Fruit fly (Drosophila melanogaster) whole organism, embryonic: Measurements from ENCODE around the gene CG17571.

Experiments used
- Ada2b ChIP-seq: fragments of 200-800 bp; sonication (Bioruptor generic); IDR thresholded peaks from 2 replicates; pipeline ENCODE4 v1.3.6; 2022; ENCODE audit warnings: missing biosample characterization, missing genetic modification characterization
- Bdp1 ChIP-seq: fragments of 200-800 bp; sonication (Bioruptor generic); optimal IDR thresholded peaks from 3 replicates; lab custom pipeline; 2016; ENCODE audit warnings: missing biosample characterization, missing genetic modification characterization
- Bteb2 ChIP-seq: fragments of 200-800 bp; sonication (Bioruptor generic); optimal IDR thresholded peaks from 2 replicates; lab custom pipeline; 2016; ENCODE audit warnings: missing biosample characterization, missing genetic modification characterization
- CG10366 ChIP-seq: fragments of 200-800 bp; sonication (Bioruptor generic); IDR thresholded peaks from 2 replicates; pipeline ENCODE4 v1.3.6; 2022; ENCODE audit warnings: missing biosample characterization, missing genetic modification characterization
- CG15479 ChIP-seq: fragments of 200-800 bp; sonication (Bioruptor generic); optimal IDR thresholded peaks from 3 replicates; lab custom pipeline; 2019; ENCODE audit warnings: missing biosample characterization, mild to moderate bottlenecking, missing genetic modification characterization, moderate library complexity
- CG16863 ChIP-seq: fragments of 200-800 bp; sonication (Bioruptor generic); optimal IDR thresholded peaks from 3 replicates; lab custom pipeline; 2016; ENCODE audit warnings: missing biosample characterization, missing genetic modification characterization
- CG17612 ChIP-seq: fragments of 200-800 bp; sonication (Bioruptor generic); IDR thresholded peaks from 2 replicates; pipeline ENCODE4 v1.3.6; 2022; ENCODE audit warnings: missing biosample characterization, missing genetic modification characterization
- CG18011 ChIP-seq: fragments of 200-800 bp; sonication (Bioruptor generic); optimal IDR thresholded peaks from 2 replicates; lab custom pipeline; 2017; ENCODE audit warnings: missing biosample characterization, missing genetic modification characterization, mild to moderate bottlenecking, moderate library complexity, missing genotype
- CG1832 ChIP-seq: fragments of 200-800 bp; sonication (Bioruptor generic); optimal IDR thresholded peaks from 2 replicates; lab custom pipeline; 2017; ENCODE audit warnings: missing biosample characterization, mild to moderate bottlenecking, missing genetic modification characterization, inconsistent platforms
- CG31388 ChIP-seq: fragments of 200-800 bp; sonication (Bioruptor generic); optimal IDR thresholded peaks from 2 replicates; lab custom pipeline; 2016; ENCODE audit warnings: missing biosample characterization, missing genetic modification characterization
- CG32532 ChIP-seq: fragments of 200-800 bp; sonication (Bioruptor generic); IDR thresholded peaks from 2 replicates; pipeline ENCODE4 v1.3.6; 2022; ENCODE audit warnings: missing biosample characterization, missing genetic modification characterization
- CG3995 ChIP-seq: fragments of 200-800 bp; sonication (Bioruptor generic); optimal IDR thresholded peaks from 3 replicates; lab custom pipeline; 2016; ENCODE audit warnings: missing biosample characterization, missing genetic modification characterization
- CG4730 ChIP-seq: fragments of 200-800 bp; sonication (Bioruptor generic); IDR thresholded peaks from 2 replicates; pipeline ENCODE4 v1.3.6; 2022; ENCODE audit warnings: missing biosample characterization, missing genetic modification characterization
- CG5953 ChIP-seq: fragments of 200-800 bp; sonication (Bioruptor generic); IDR thresholded peaks from 2 replicates; pipeline ENCODE4 v1.3.6; 2022; ENCODE audit warnings: missing biosample characterization, missing genetic modification characterization
- CG8290 ChIP-seq, 3 experiments: fragments of 200-800 bp; sonication (Bioruptor generic); optimal IDR thresholded peaks; 2 replicates each; lab custom pipeline; 2016 to 2019; ENCODE audit warnings: missing biosample characterization in 3 of 3, missing genetic modification characterization in 3 of 3, mild to moderate bottlenecking in 2 of 3, moderate library complexity in 1 of 3
- CG9215 ChIP-seq: fragments of 200-800 bp; sonication (Bioruptor generic); IDR thresholded peaks from 2 replicates; pipeline ENCODE4 v1.3.6; 2022; ENCODE audit warnings: missing biosample characterization, missing genetic modification characterization
- CHES-1-like ChIP-seq: fragments of 200-800 bp; sonication (Bioruptor generic); optimal IDR thresholded peaks from 2 replicates; lab custom pipeline; 2016; ENCODE audit warnings: missing biosample characterization, missing genetic modification characterization
- Dfd ChIP-seq, 2 experiments: fragments of >200 bp; optimal IDR thresholded peaks; 2 replicates each; lab custom pipeline; 2017; ENCODE audit warnings: missing biosample characterization in 2 of 2, missing genetic modification characterization in 2 of 2
- Dp ChIP-seq: fragments of 200-800 bp; sonication (Bioruptor generic); optimal IDR thresholded peaks from 2 replicates; lab custom pipeline; 2018; ENCODE audit warnings: missing biosample characterization, mild to moderate bottlenecking, missing genetic modification characterization, moderate library complexity
- Elba2 ChIP-seq: fragments of 200-800 bp; sonication (Bioruptor generic); optimal IDR thresholded peaks from 3 replicates; lab custom pipeline; 2016; ENCODE audit warnings: missing biosample characterization, missing genetic modification characterization
- H15 ChIP-seq: fragments of 200-800 bp; sonication (Bioruptor generic); IDR thresholded peaks from 3 replicates; pipeline ENCODE4 v1.3.6; 2022; ENCODE audit warnings: missing biosample characterization, missing genetic modification characterization
- Hmx ChIP-seq: fragments of 200-800 bp; sonication (Bioruptor generic); optimal IDR thresholded peaks from 2 replicates; lab custom pipeline; 2016; ENCODE audit warnings: missing biosample characterization, missing genetic modification characterization
- Hr78 ChIP-seq, 2 experiments: fragments of 200-800 bp in 1 of 2; fragments of >200 bp in 1 of 2; sonication (Bioruptor generic) in 1 of 2; optimal IDR thresholded peaks; 2 replicates each; lab custom pipeline; 2017 to 2019; ENCODE audit warnings: missing biosample characterization in 2 of 2, missing genetic modification characterization in 2 of 2, mild to moderate bottlenecking in 1 of 2, moderate library complexity in 1 of 2
- MESR4 ChIP-seq: fragments of 200-800 bp; sonication (Bioruptor generic); optimal IDR thresholded peaks from 2 replicates; lab custom pipeline; 2018; ENCODE audit warnings: missing biosample characterization, mild to moderate bottlenecking, missing genetic modification characterization, moderate library complexity
- Mes4 ChIP-seq: fragments of 200-800 bp; sonication (Bioruptor generic); optimal IDR thresholded peaks from 2 replicates; lab custom pipeline; 2016; ENCODE audit warnings: missing biosample characterization, missing genetic modification characterization
- NFAT ChIP-seq: fragments of 200-800 bp; sonication (Bioruptor generic); IDR thresholded peaks from 2 replicates; pipeline ENCODE4 v1.3.6; 2022; ENCODE audit warnings: missing biosample characterization, missing genetic modification characterization
- Rfx ChIP-seq: fragments of 200-800 bp; sonication (Bioruptor generic); IDR thresholded peaks from 2 replicates; pipeline ENCODE4 v1.3.6; 2022; ENCODE audit warnings: missing biosample characterization, missing genetic modification characterization
- Stat92E ChIP-seq, 3 experiments: fragments of >200 bp in 2 of 3; fragments of 200-800 bp in 1 of 3; sonication (Bioruptor generic) in 1 of 3; optimal IDR thresholded peaks; 2 replicates each; lab custom pipeline; 2017 to 2019; ENCODE audit warnings: missing biosample characterization in 3 of 3, missing genetic modification characterization in 3 of 3, mild to moderate bottlenecking in 1 of 3, moderate library complexity in 1 of 3
- crol ChIP-seq: fragments of 200-800 bp; sonication (Bioruptor generic); IDR thresholded peaks from 2 replicates; pipeline ENCODE4 v1.3.6; 2022; ENCODE audit warnings: missing biosample characterization, missing genetic modification characterization
- crp ChIP-seq, 2 experiments: fragments of 200-800 bp; sonication (Bioruptor generic); optimal IDR thresholded peaks; 2 replicates in 1 of 2; 3 replicates in 1 of 2; lab custom pipeline; 2017; ENCODE audit warnings: missing biosample characterization in 2 of 2, missing genetic modification characterization in 2 of 2, mild to moderate bottlenecking in 1 of 2, moderate library complexity in 1 of 2
- esg ChIP-seq: fragments of 200-800 bp; sonication (Bioruptor generic); conservative IDR thresholded peaks from 2 replicates; pipeline ENCODE4 v1.3.6; 2022; ENCODE audit warnings: missing biosample characterization, missing genetic modification characterization
- fd3F ChIP-seq: fragments of 200-800 bp; sonication (Bioruptor generic); optimal IDR thresholded peaks from 2 replicates; lab custom pipeline; 2018; ENCODE audit warnings: missing biosample characterization, mild to moderate bottlenecking, missing genetic modification characterization, moderate library complexity
- fu2 ChIP-seq: fragments of 200-800 bp; sonication (Bioruptor generic); optimal IDR thresholded peaks from 2 replicates; lab custom pipeline; 2016; ENCODE audit warnings: missing biosample characterization, missing genetic modification characterization
- gcm ChIP-seq: fragments of 200-800 bp; sonication (Bioruptor generic); optimal IDR thresholded peaks from 2 replicates; lab custom pipeline; 2019; ENCODE audit warnings: missing biosample characterization, mild to moderate bottlenecking, missing genetic modification characterization, moderate library complexity
- gsb ChIP-seq: fragments of 200-800 bp; sonication (Bioruptor generic); IDR thresholded peaks from 2 replicates; pipeline ENCODE4 v1.3.6; 2022; ENCODE audit warnings: missing biosample characterization, missing genetic modification characterization
- maf-S ChIP-seq: fragments of 200-800 bp; sonication (Bioruptor generic); optimal IDR thresholded peaks from 2 replicates; lab custom pipeline; 2016; ENCODE audit warnings: missing biosample characterization, missing genetic modification characterization
- odd ChIP-seq: fragments of 200-800 bp; sonication (Bioruptor generic); optimal IDR thresholded peaks from 2 replicates; lab custom pipeline; 2017; ENCODE audit warnings: missing biosample characterization, mild to moderate bottlenecking, missing genetic modification characterization
- onecut ChIP-seq: fragments of 200-800 bp; sonication (Bioruptor generic); IDR thresholded peaks from 2 replicates; pipeline ENCODE4 v1.3.6; 2022; ENCODE audit warnings: missing biosample characterization, missing genetic modification characterization
- psq ChIP-seq: fragments of 200-800 bp; sonication (Bioruptor generic); optimal IDR thresholded peaks from 2 replicates; lab custom pipeline; 2017; ENCODE audit warnings: missing biosample characterization, missing genetic modification characterization
- ranshi ChIP-seq: fragments of 200-800 bp; sonication (Bioruptor generic); IDR thresholded peaks from 2 replicates; pipeline ENCODE4 v1.3.6; 2022; ENCODE audit warnings: missing biosample characterization, missing genetic modification characterization
- rib ChIP-seq: fragments of 200-800 bp; sonication (Bioruptor generic); IDR thresholded peaks from 2 replicates; pipeline ENCODE4 v1.3.6; 2022; ENCODE audit warnings: missing biosample characterization, missing genetic modification characterization
- schlank ChIP-seq: fragments of 200-800 bp; sonication (Bioruptor generic); optimal IDR thresholded peaks from 2 replicates; lab custom pipeline; 2018; ENCODE audit warnings: missing biosample characterization, mild to moderate bottlenecking, missing genetic modification characterization
- sisA ChIP-seq: fragments of 200-800 bp; sonication (Bioruptor generic); IDR thresholded peaks from 2 replicates; pipeline ENCODE4 v1.3.6; 2022; ENCODE audit warnings: missing biosample characterization, missing genetic modification characterization
- slp2 ChIP-seq: fragments of 200-800 bp; sonication (Bioruptor generic); optimal IDR thresholded peaks from 2 replicates; lab custom pipeline; 2016; ENCODE audit warnings: missing biosample characterization, missing genetic modification characterization
- stwl ChIP-seq: fragments of 200-800 bp; sonication (Bioruptor generic); optimal IDR thresholded peaks from 3 replicates; lab custom pipeline; 2018; ENCODE audit warnings: missing biosample characterization, mild to moderate bottlenecking, missing genetic modification characterization, moderate library complexity
- tap ChIP-seq: fragments of 200-800 bp; optimal IDR thresholded peaks from 3 replicates; lab custom pipeline; 2019; ENCODE audit warnings: missing biosample characterization, mild to moderate bottlenecking, missing genetic modification characterization, moderate library complexity
- tx ChIP-seq: fragments of 200-800 bp; sonication (Bioruptor generic); optimal IDR thresholded peaks from 2 replicates; lab custom pipeline; 2016; ENCODE audit warnings: missing biosample characterization, missing genetic modification characterization
- unc-4 ChIP-seq: fragments of 200-800 bp; sonication (Bioruptor generic); IDR thresholded peaks from 2 replicates; pipeline ENCODE4 v1.3.6; 2022; ENCODE audit warnings: missing biosample characterization, missing genetic modification characterization; ENCODE audit not compliant: partially characterized antibody
- unpg ChIP-seq: fragments of 200-800 bp; sonication (Bioruptor generic); optimal IDR thresholded peaks from 3 replicates; lab custom pipeline; 2018; ENCODE audit warnings: missing biosample characterization, mild to moderate bottlenecking, missing genetic modification characterization, moderate library complexity
- zen2 ChIP-seq: fragments of 200-800 bp; sonication (Bioruptor generic); IDR thresholded peaks from 3 replicates; pipeline ENCODE4 v1.3.6; 2022; ENCODE audit warnings: missing biosample characterization, missing genetic modification characterization; ENCODE audit not compliant: partially characterized antibody
- zfh1 ChIP-seq: fragments of 200-800 bp; sonication (Bioruptor generic); IDR thresholded peaks from 3 replicates; pipeline ENCODE4 v1.3.6; 2022; ENCODE audit warnings: missing biosample characterization, missing genetic modification characterization

Gene CG17571

DNA sequence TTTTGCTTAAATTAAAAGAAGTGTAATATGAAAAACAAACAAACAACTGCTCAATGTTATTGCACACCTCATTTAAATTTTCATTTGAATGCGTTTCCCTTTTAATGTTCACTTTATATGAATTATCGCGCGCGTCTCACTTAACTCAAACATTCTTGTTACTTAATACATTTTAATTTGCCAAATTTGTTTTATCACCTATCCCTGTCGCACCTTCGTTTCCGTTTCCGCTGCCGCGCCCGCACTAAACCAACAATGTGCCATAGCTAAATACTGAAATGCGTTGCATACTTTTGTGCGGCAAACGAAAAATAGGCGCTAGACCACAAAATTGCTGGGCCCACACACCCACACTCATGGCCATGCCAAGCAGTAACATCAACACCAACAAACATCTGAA lies 30.2 kb upstream of the CG17571 start (continued):
- TF ChIP-seq tap (tag; lab: Kevin White, UChicago) (peak; percentile 41), fd3F (peak; percentile 63), NFAT (GFP tag; lab: Robert Waterston, UW) (0 out of 2 replicates have a peak, but pooled peaks have one; percentile 39), maf-S (GFP tag; lab: Kevin White, UChicago) (no peak), gsb (GFP tag; lab: Robert Waterston, UW) (no peak), CG8290 (GFP tag; optimal IDR thresholded peaks at IDR 0.05; lab: Kevin White, UChicago) (peak; percentile 64), CG8290 (tag; optimal IDR thresholded peaks at IDR 0.05; lab: Kevin White, UChicago) (peak; percentile 79 to 83), Rfx (GFP tag; lab: Robert Waterston, UW) (no peak), CG18011 (GFP tag; lab: Kevin White, UChicago) (peak; percentile 10), CG16863 (GFP tag; lab: Kevin White, UChicago) (peak; percentile 30), Hmx (GFP tag; lab: Kevin White, UChicago) (no peak), slp2 (peak; percentile 66), onecut (GFP tag; lab: Robert Waterston, UW) (peak; percentile 78), CG17612 (GFP tag; lab: Robert Waterston, UW) (0 out of 2 replicates have a peak, but pooled peaks have one; percentile 44), CG32532 (GFP tag; lab: Robert Waterston, UW) (peak; percentile 55; the same call in 1 of the 2 replicates), CG15479 (GFP tag; lab: Kevin White, UChicago) (peak; percentile 42), psq (GFP tag; lab: Kevin White, UChicago) (no peak), rib (no peak), H15 (GFP tag; lab: Robert Waterston, UW) (peak; percentile 34; the same call in 1 of the 3 replicates), unpg (GFP tag; lab: Kevin White, UChicago) (peak; percentile 82), CHES-1-like (peak; percentile 56), sisA (GFP tag; lab: Robert Waterston, UW) (no peak), stwl (tag; lab: Kevin White, UChicago) (peak; percentile 76), CG10366 (peak; percentile 40), Mes4 (GFP tag; lab: Kevin White, UChicago) (peak; percentile 65), tx (GFP tag; lab: Kevin White, UChicago) (no peak), ranshi (GFP tag; lab: Robert Waterston, UW) (peak; percentile 46; the same call in 1 of the 2 replicates), Ada2b (GFP tag; lab: Robert Waterston, UW) (no peak), Bdp1 (GFP tag; lab: Kevin White, UChicago) (no peak), CG5953 (peak; percentile 47), Hr78 (GFP tag; optimal IDR thresholded peaks at IDR 0.05; lab: Kevin White, UChicago) (no peak), unc-4 (GFP tag; lab: Robert Waterston, UW) (no peak), MESR4 (GFP tag; lab: Kevin White, UChicago) (peak; percentile 1), crol (GFP tag; lab: Robert Waterston, UW) (peak; percentile 56), zen2 (no peak), fu2 (GFP tag; lab: Kevin White, UChicago) (no peak), gcm (GFP tag; lab: Kevin White, UChicago) (peak; percentile 91), Bteb2 (no peak), CG31388 (GFP tag; lab: Kevin White, UChicago) (no peak), CG3995 (GFP tag; lab: Kevin White, UChicago) (peak; percentile 7), CG1832 (GFP tag; lab: Kevin White, UChicago) (no peak), CG9215 (no peak), Stat92E (GFP tag; optimal IDR thresholded peaks at IDR 0.05; lab: Kevin White, UChicago) (no peak), zfh1 (peak; percentile 80), Elba2 (peak; percentile 43), crp (GFP tag; optimal IDR thresholded peaks at IDR 0.05; lab: Kevin White, UChicago) (peak in 1 of 2 experiments; percentile 5), esg (GFP tag; lab: Robert Waterston, UW) (no peak), schlank (tag; lab: Kevin White, UChicago) (peak; percentile 57), CG4730 (GFP tag; lab: Robert Waterston, UW) (no peak), Dp (GFP tag; lab: Kevin White, UChicago) (no peak), odd (GFP tag; lab: Kevin White, UChicago) (peak; percentile 86), Dfd (GFP tag; optimal IDR thresholded peaks at IDR 0.05; lab: Kevin White, UChicago) (no peak)
